Fruit fly (Drosophila melanogaster) whole organism, embryonic: ENCODE results near the gene CG10311.
A peak's percentile ranks its signal among the peaks of the same experiment; 100 is the strongest.

Source experiments
- BEAF-32 ChIP-seq: fragments of 200-800 bp; sonication (Bioruptor generic); optimal IDR thresholded peaks from 3 replicates; lab custom pipeline; 2017; ENCODE audit warnings: missing biosample characterization, missing genetic modification characterization, mild to moderate bottlenecking, moderate library complexity, missing genetic modification reagents
- C15 ChIP-seq: fragments of 200-800 bp; sonication (Bioruptor generic); IDR thresholded peaks from 3 replicates; pipeline ENCODE4 v1.3.6; 2022; ENCODE audit warnings: missing biosample characterization, missing genetic modification characterization
- CG11696 ChIP-seq: fragments of 200-800 bp; sonication (Bioruptor generic); IDR thresholded peaks from 2 replicates; pipeline ENCODE4 v1.3.6; 2022; ENCODE audit warnings: missing biosample characterization, missing genetic modification characterization
- CG12155 ChIP-seq: fragments of 200-800 bp; sonication (Bioruptor generic); optimal IDR thresholded peaks from 3 replicates; lab custom pipeline; 2016; ENCODE audit warnings: missing biosample characterization, missing genetic modification characterization
- CG13287 ChIP-seq: fragments of 200-800 bp; sonication (Bioruptor generic); IDR thresholded peaks from 2 replicates; pipeline ENCODE4 v1.3.6; 2022; ENCODE audit warnings: missing biosample characterization, missing genetic modification characterization; ENCODE audit not compliant: partially characterized antibody
- CG14860 ChIP-seq: fragments of 200-800 bp; sonication (Bioruptor generic); IDR thresholded peaks from 3 replicates; pipeline ENCODE4 v1.3.6; 2022; ENCODE audit warnings: missing biosample characterization, missing genetic modification characterization; ENCODE audit not compliant: partially characterized antibody
- CG1603 ChIP-seq: fragments of 200-800 bp; sonication (Bioruptor generic); optimal IDR thresholded peaks from 2 replicates; lab custom pipeline; 2019; ENCODE audit warnings: missing biosample characterization, mild to moderate bottlenecking, missing genetic modification characterization, moderate library complexity
- CG16779 ChIP-seq: fragments of 200-800 bp; sonication (Bioruptor generic); IDR thresholded peaks from 2 replicates; pipeline ENCODE4 v1.3.6; 2022; ENCODE audit warnings: missing biosample characterization, missing genetic modification characterization
- CG16813 ChIP-seq: fragments of 200-800 bp; sonication (Bioruptor generic); IDR thresholded peaks from 3 replicates; pipeline ENCODE4 v1.3.6; 2022; ENCODE audit warnings: missing biosample characterization, missing genetic modification characterization; ENCODE audit not compliant: partially characterized antibody
- CG17829 ChIP-seq: fragments of 200-800 bp; optimal IDR thresholded peaks from 2 replicates; lab custom pipeline; 2019; ENCODE audit warnings: missing biosample characterization, mild to moderate bottlenecking, missing genetic modification characterization, moderate library complexity
- CG18599 ChIP-seq: fragments of 200-800 bp; sonication (Bioruptor generic); optimal IDR thresholded peaks from 3 replicates; lab custom pipeline; 2017; ENCODE audit warnings: missing biosample characterization, missing genetic modification characterization, mild to moderate bottlenecking, moderate library complexity, missing genetic modification reagents
- CG2120 ChIP-seq: fragments of 200-800 bp; sonication (Bioruptor generic); optimal IDR thresholded peaks from 3 replicates; lab custom pipeline; 2016; ENCODE audit warnings: missing biosample characterization, missing genetic modification characterization
- CG2712 ChIP-seq: fragments of 200-800 bp; optimal IDR thresholded peaks from 3 replicates; lab custom pipeline; 2019; ENCODE audit warnings: missing biosample characterization, mild to moderate bottlenecking, missing genetic modification characterization, moderate library complexity
- CG42726 ChIP-seq: fragments of 200-800 bp; sonication (Bioruptor generic); IDR thresholded peaks from 2 replicates; pipeline ENCODE4 v1.3.6; 2022; ENCODE audit warnings: missing biosample characterization, missing genetic modification characterization; ENCODE audit not compliant: partially characterized antibody
- CG4854 ChIP-seq: fragments of 200-800 bp; sonication (Bioruptor generic); optimal IDR thresholded peaks from 2 replicates; lab custom pipeline; 2016; ENCODE audit warnings: missing biosample characterization, missing genetic modification characterization, inconsistent platforms
- CG6791 ChIP-seq: fragments of 200-800 bp; sonication (Bioruptor generic); IDR thresholded peaks from 3 replicates; pipeline ENCODE4 v1.3.6; 2022; ENCODE audit warnings: missing biosample characterization, missing genetic modification characterization; ENCODE audit not compliant: partially characterized antibody
- CG8290 ChIP-seq, 3 experiments: fragments of 200-800 bp; sonication (Bioruptor generic); optimal IDR thresholded peaks; 2 replicates each; lab custom pipeline; 2016 to 2019; ENCODE audit warnings: missing biosample characterization in 3 of 3, missing genetic modification characterization in 3 of 3, mild to moderate bottlenecking in 2 of 3, moderate library complexity in 1 of 3
- CTCF ChIP-seq: fragments of 200-800 bp; sonication (Bioruptor generic); optimal IDR thresholded peaks from 2 replicates; lab custom pipeline; 2017; ENCODE audit warnings: missing biosample characterization, mild to moderate bottlenecking, missing genetic modification characterization, moderate library complexity
- Dp ChIP-seq: fragments of 200-800 bp; sonication (Bioruptor generic); optimal IDR thresholded peaks from 2 replicates; lab custom pipeline; 2018; ENCODE audit warnings: missing biosample characterization, mild to moderate bottlenecking, missing genetic modification characterization, moderate library complexity
- E2f2 ChIP-seq: fragments of 200-800 bp; sonication (Bioruptor generic); IDR thresholded peaks from 2 replicates; pipeline ENCODE4 v1.3.6; 2022; ENCODE audit warnings: missing biosample characterization, missing genetic modification characterization
- Ets65A ChIP-seq: fragments of 200-800 bp; sonication (Bioruptor generic); peaks from one replicate; lab custom pipeline; 2016; ENCODE audit warnings: missing biosample characterization, missing genetic modification characterization
- Ets97D ChIP-seq: fragments of 200-800 bp; sonication (Bioruptor generic); optimal IDR thresholded peaks from 3 replicates; lab custom pipeline; 2016; ENCODE audit warnings: missing biosample characterization, missing genetic modification characterization
- HmgD ChIP-seq: fragments of 200-800 bp; sonication (Bioruptor generic); optimal IDR thresholded peaks from 3 replicates; lab custom pipeline; 2016; ENCODE audit warnings: missing biosample characterization, missing genetic modification characterization
- HmgZ ChIP-seq: fragments of 200-800 bp; sonication (Bioruptor generic); optimal IDR thresholded peaks from 2 replicates; lab custom pipeline; 2018; ENCODE audit warnings: missing biosample characterization, mild to moderate bottlenecking, missing genetic modification characterization
- Hr78 ChIP-seq, 2 experiments: fragments of 200-800 bp in 1 of 2; fragments of >200 bp in 1 of 2; sonication (Bioruptor generic) in 1 of 2; optimal IDR thresholded peaks; 2 replicates each; lab custom pipeline; 2017 to 2019; ENCODE audit warnings: missing biosample characterization in 2 of 2, missing genetic modification characterization in 2 of 2, mild to moderate bottlenecking in 1 of 2, moderate library complexity in 1 of 2
- Lhr ChIP-seq: fragments of 200-800 bp; sonication (Bioruptor generic); optimal IDR thresholded peaks from 3 replicates; lab custom pipeline; 2017; ENCODE audit warnings: mild to moderate bottlenecking, missing biosample characterization, missing genetic modification reagents, missing genetic modification characterization
- Lim3 ChIP-seq: fragments of 200-800 bp; sonication (Bioruptor generic); IDR thresholded peaks from 2 replicates; pipeline ENCODE4 v1.3.6; 2022; ENCODE audit warnings: missing biosample characterization, missing genetic modification characterization
- Med ChIP-seq: fragments of 200-800 bp; sonication (Bioruptor generic); peaks from one replicate; lab custom pipeline; 2016; ENCODE audit warnings: missing biosample characterization, missing genetic modification characterization, mild to moderate bottlenecking, inconsistent platforms, moderate library complexity
- Nf-YA ChIP-seq: fragments of 200-800 bp; sonication (Bioruptor generic); IDR thresholded peaks from 2 replicates; pipeline ENCODE4 v1.3.6; 2022; ENCODE audit warnings: missing biosample characterization, missing genetic modification characterization
- Nf-YC ChIP-seq: fragments of 200-800 bp; optimal IDR thresholded peaks from 3 replicates; lab custom pipeline; 2019; ENCODE audit warnings: missing biosample characterization, mild to moderate bottlenecking, missing genetic modification characterization, moderate library complexity
- Pdp1 ChIP-seq, 2 experiments: fragments of 200-800 bp; sonication (Bioruptor generic); optimal IDR thresholded peaks; 3 replicates each; lab custom pipeline; 2016; ENCODE audit warnings: missing biosample characterization in 2 of 2, missing genetic modification characterization in 2 of 2, mild to moderate bottlenecking in 1 of 2, moderate library complexity in 1 of 2
- Sry-δ ChIP-seq: fragments of 200-800 bp; sonication (Bioruptor generic); optimal IDR thresholded peaks from 2 replicates; lab custom pipeline; 2016; ENCODE audit warnings: missing biosample characterization, missing genetic modification characterization
- Trl ChIP-seq, 3 experiments: fragments of >200 bp in 2 of 3; fragments of 200-800 bp in 1 of 3; sonication (Bioruptor generic) in 1 of 3; optimal IDR thresholded peaks; 2 replicates in 1 of 3; 3 replicates in 2 of 3; lab custom pipeline; 2016 to 2017; ENCODE audit warnings: missing biosample characterization in 1 of 3, missing genetic modification characterization in 1 of 3
- Xbp1 ChIP-seq: fragments of 200-800 bp; sonication (Bioruptor generic); optimal IDR thresholded peaks from 3 replicates; lab custom pipeline; 2016; ENCODE audit warnings: missing biosample characterization, mild to moderate bottlenecking, missing genetic modification characterization
- amos ChIP-seq: fragments of 200-800 bp; sonication (Bioruptor generic); IDR thresholded peaks from 2 replicates; pipeline ENCODE4 v1.3.6; 2022; ENCODE audit warnings: missing biosample characterization, missing genetic modification characterization; ENCODE audit not compliant: partially characterized antibody
- cad ChIP-seq: fragments of >200 bp; optimal IDR thresholded peaks from 2 replicates; lab custom pipeline; 2017; ENCODE audit warnings: missing biosample characterization, missing genetic modification characterization
- chinmo ChIP-seq: fragments of 200-800 bp; sonication (Bioruptor generic); IDR thresholded peaks from 4 replicates; pipeline ENCODE4 v1.3.6; 2022; ENCODE audit warnings: missing biosample characterization, missing genetic modification characterization; ENCODE audit not compliant: partially characterized antibody
- croc ChIP-seq: fragments of 200-800 bp; sonication (Bioruptor generic); conservative IDR thresholded peaks from 3 replicates; pipeline ENCODE4 v1.3.6; 2022; ENCODE audit warnings: missing biosample characterization, missing genetic modification characterization
- danr ChIP-seq: fragments of 200-800 bp; sonication (Bioruptor generic); IDR thresholded peaks from 2 replicates; pipeline ENCODE4 v1.3.6; 2022; ENCODE audit warnings: missing biosample characterization, missing genetic modification characterization
- gfzf ChIP-seq: fragments of 200-800 bp; sonication (Bioruptor generic); optimal IDR thresholded peaks from 2 replicates; lab custom pipeline; 2016; ENCODE audit warnings: missing biosample characterization, mild to moderate bottlenecking, missing genetic modification characterization, moderate library complexity
- hbn ChIP-seq: fragments of 200-800 bp; sonication (Bioruptor generic); IDR thresholded peaks from 2 replicates; pipeline ENCODE4 v1.3.6; 2022; ENCODE audit warnings: missing biosample characterization, missing genetic modification characterization; ENCODE audit not compliant: partially characterized antibody
- lab ChIP-seq: fragments of 200-800 bp; sonication (Bioruptor generic); optimal IDR thresholded peaks from 3 replicates; lab custom pipeline; 2017; ENCODE audit warnings: missing biosample characterization, missing genetic modification characterization, mild to moderate bottlenecking, moderate library complexity, missing genetic modification reagents
- pan ChIP-seq, 4 experiments: fragments of >200 bp in 3 of 4; fragments of 200-800 bp in 1 of 4; sonication (Bioruptor generic) in 1 of 4; optimal IDR thresholded peaks in 3 of 4; IDR thresholded peaks in 1 of 4; 2 replicates each; pipeline versions ENCODE4 v1.3.6 to Lab custom; 2017 to 2022; ENCODE audit warnings: missing biosample characterization in 2 of 4, missing genetic modification characterization in 2 of 4, mixed read lengths in 1 of 4
- phol ChIP-seq: fragments of 200-800 bp; sonication (Bioruptor generic); optimal IDR thresholded peaks from 3 replicates; lab custom pipeline; 2018; ENCODE audit warnings: missing biosample characterization, mild to moderate bottlenecking, missing genetic modification characterization, moderate library complexity
- pita ChIP-seq: fragments of 200-800 bp; sonication (Bioruptor generic); optimal IDR thresholded peaks from 2 replicates; lab custom pipeline; 2017; ENCODE audit warnings: missing biosample characterization, mild to moderate bottlenecking, missing genetic modification characterization
- sr ChIP-seq: fragments of 200-800 bp; sonication (Bioruptor generic); IDR thresholded peaks from 3 replicates; pipeline ENCODE4 v1.3.6; 2022; ENCODE audit warnings: missing biosample characterization, missing genetic modification characterization
- tin ChIP-seq: fragments of 200-800 bp; sonication (Bioruptor generic); optimal IDR thresholded peaks from 3 replicates; lab custom pipeline; 2016; ENCODE audit warnings: missing biosample characterization, missing genetic modification characterization
- vvl ChIP-seq: fragments of 200-800 bp; sonication (Bioruptor generic); IDR thresholded peaks from 2 replicates; pipeline ENCODE4 v1.3.6; 2022; ENCODE audit warnings: missing biosample characterization, missing genetic modification characterization

Gene CG10311

DNA sequence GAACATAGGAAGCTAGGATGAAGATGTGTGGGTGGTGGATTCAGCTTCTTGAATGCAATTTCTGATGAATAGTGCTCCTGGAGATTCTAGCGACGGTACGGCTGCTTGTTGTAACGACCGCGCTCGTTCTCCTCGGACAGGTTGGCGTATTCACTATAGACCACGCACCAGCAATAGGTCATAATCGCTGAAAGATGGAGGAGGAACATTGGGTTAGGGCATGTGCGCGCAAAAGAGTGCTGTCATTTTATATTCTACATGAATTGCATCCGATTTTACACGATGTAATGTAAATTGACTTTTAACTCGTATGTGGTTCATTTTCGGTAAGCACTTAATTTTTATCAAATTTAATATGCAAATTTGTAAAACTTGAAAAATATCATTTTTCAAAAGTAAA, 5.8 kb downstream of the CG10311 start:
- TF ChIP-seq CG2712 (tag; lab: Kevin White, UChicago) (peak; percentile 22), chinmo (GFP tag; lab: Robert Waterston, UW) (0 out of 4 replicates have a peak, but pooled peaks have one; percentile 32), hbn (GFP tag; lab: Robert Waterston, UW) (0 out of 2 replicates have a peak, but pooled peaks have one; percentile 3), CG11696 (GFP tag; lab: Robert Waterston, UW) (no peak), CG8290 (GFP tag; optimal IDR thresholded peaks at IDR 0.05; lab: Kevin White, UChicago) (no peak), CG8290 (tag; optimal IDR thresholded peaks at IDR 0.05; lab: Kevin White, UChicago) (peak in 1 of 2 experiments; percentile 56), pan (optimal IDR thresholded peaks at IDR 0.05; lab: Kevin White, UChicago) (no peak), pan (GFP tag; optimal IDR thresholded peaks at IDR 0.05 in 1 of 2, IDR thresholded peaks at IDR 0.05 in 1 of 2) (no peak), HmgD (GFP tag; lab: Kevin White, UChicago) (peak; percentile 68), Xbp1 (GFP tag; lab: Kevin White, UChicago) (peak; percentile 6), C15 (GFP tag; lab: Robert Waterston, UW) (no peak), CTCF (GFP tag; lab: Kevin White, UChicago) (peak; percentile 85), CG2120 (peak; percentile 9), phol (peak; percentile 6), BEAF-32 (GFP tag; lab: Kevin White, UChicago) (peak; percentile 31), CG1603 (tag; lab: Kevin White, UChicago) (peak; percentile 16), cad (GFP tag; lab: Kevin White, UChicago) (no peak), CG12155 (GFP tag; lab: Kevin White, UChicago) (no peak), tin (GFP tag; lab: Kevin White, UChicago) (no peak), Nf-YA (GFP tag; lab: Robert Waterston, UW) (no peak), gfzf (GFP tag; lab: Kevin White, UChicago) (peak; percentile 18), CG6791 (GFP tag; lab: Robert Waterston, UW) (peak; percentile 73), Sry-δ (GFP tag; lab: Kevin White, UChicago) (peak; percentile 36), CG14860 (GFP tag; lab: Robert Waterston, UW) (0 out of 3 replicates have a peak, but pooled peaks have one; percentile 15), lab (GFP tag; lab: Kevin White, UChicago) (no peak), CG4854 (no peak), Med (peak; percentile 68), Lim3 (GFP tag; lab: Robert Waterston, UW) (no peak), amos (GFP tag; lab: Robert Waterston, UW) (peak; percentile 70), CG16813 (GFP tag; lab: Robert Waterston, UW) (peak; percentile 51; the same call in 2 of the 3 replicates), CG18599 (no peak), Hr78 (GFP tag; optimal IDR thresholded peaks at IDR 0.05; lab: Kevin White, UChicago) (peak in 1 of 2 experiments; percentile 77), vvl (peak; percentile 41; the same call in 1 of the 2 replicates), Lhr (GFP tag; lab: Kevin White, UChicago) (peak; percentile 24), pita (GFP tag; lab: Kevin White, UChicago) (peak; percentile 83), Pdp1 (GFP tag; optimal IDR thresholded peaks at IDR 0.05; lab: Kevin White, UChicago) (peak in 1 of 2 experiments; percentile 58), Trl (optimal IDR thresholded peaks at IDR 0.05; lab: Kevin White, UChicago) (no peak), Trl (GFP tag; optimal IDR thresholded peaks at IDR 0.05; lab: Kevin White, UChicago) (no peak), croc (GFP tag; lab: Robert Waterston, UW) (no peak), CG13287 (GFP tag; lab: Robert Waterston, UW) (peak; percentile 19; the same call in 1 of the 2 replicates), Nf-YC (tag; lab: Kevin White, UChicago) (no peak), Ets65A (GFP tag; lab: Kevin White, UChicago) (peak; percentile 85), sr (0 out of 3 replicates have a peak, but pooled peaks have one; percentile 7), E2f2 (GFP tag; lab: Robert Waterston, UW) (peak; percentile 16; the same call in 1 of the 2 replicates), CG16779 (GFP tag; lab: Robert Waterston, UW) (no peak), CG42726 (GFP tag; lab: Robert Waterston, UW) (peak; percentile 58; the same call in 1 of the 2 replicates), Dp (peak; percentile 10), CG17829 (peak; percentile 9), HmgZ (tag; lab: Kevin White, UChicago) (peak; percentile 82), Ets97D (peak; percentile 2), danr (GFP tag; lab: Robert Waterston, UW) (no peak)
